Worm (Caenorhabditis elegans): ENCODE data around the gene mdh-2.

DNA sequence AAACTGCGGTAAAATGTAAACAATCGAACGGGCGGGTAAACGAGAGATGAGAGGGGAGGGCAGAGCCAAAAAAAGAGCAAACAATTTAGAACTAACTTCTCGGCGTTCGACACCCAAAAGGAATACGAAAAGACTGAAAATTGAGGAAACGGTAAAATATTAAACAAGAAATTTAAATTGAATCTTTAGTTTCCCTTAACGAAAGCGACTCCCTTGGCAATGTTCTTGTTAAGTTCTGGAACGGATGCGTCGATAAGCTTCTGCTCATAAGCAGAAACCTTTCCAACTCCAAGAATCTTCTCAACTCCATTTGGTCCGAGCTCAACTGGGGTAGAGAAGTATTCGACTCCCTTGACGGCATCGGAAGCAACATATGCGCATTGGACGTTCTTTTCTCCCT is 1.3 kb downstream of the mdh-2 start:
- no peak for TF ChIP-seq lsy-2 (tag; optimal IDR thresholded peaks at IDR 0.05)
- no peak for TF ChIP-seq zag-1 (tag; optimal IDR thresholded peaks at IDR 0.05)
- no peak for TF ChIP-seq F44E2.7 (GFP tag; IDR thresholded peaks at IDR 0.05)

All from whole organism, L4 larva.